Fruit fly (Drosophila melanogaster) whole organism, wandering third instar larva: ENCODE results near the gene CG42376.

ENCODE experiments used
- Abd-B ChIP-seq: fragments of >200 bp; optimal IDR thresholded peaks from 2 replicates; lab custom pipeline; 2017; ENCODE audit warnings: missing biosample characterization, missing genetic modification characterization
- CrebA ChIP-seq: fragments of 200-800 bp; sonication (Bioruptor generic); optimal IDR thresholded peaks from 2 replicates; lab custom pipeline; 2016; ENCODE audit warnings: missing biosample characterization, mild to moderate bottlenecking, missing genetic modification characterization, borderline replicate concordance
- Hr83 ChIP-seq: fragments of 200-300 bp; sonication (Bioruptor generic); optimal IDR thresholded peaks from 2 replicates; lab custom pipeline; 2016; ENCODE audit warnings: missing biosample characterization, mild to moderate bottlenecking, missing genetic modification characterization, moderate library complexity; ENCODE audit not compliant: poor library complexity, severe bottlenecking
- dl ChIP-seq, 2 experiments: fragments of 175-275, 200-275 bp in 1 of 2; fragments of 200-275 bp in 1 of 2; sonication (Bioruptor generic); optimal IDR thresholded peaks; lab custom pipeline; 2018; ENCODE audit warnings: mild to moderate bottlenecking in 2 of 2, missing biosample characterization in 2 of 2, missing genetic modification characterization in 2 of 2, moderate library complexity in 2 of 2; ENCODE audit not compliant: partially characterized antibody in 2 of 2, insufficient read depth in 1 of 2
- dmrt93B ChIP-seq: fragments of 200-800 bp; sonication (Bioruptor generic); optimal IDR thresholded peaks from 2 replicates; lab custom pipeline; 2018; ENCODE audit warnings: missing biosample characterization, mild to moderate bottlenecking, missing genetic modification characterization
- lola ChIP-seq: fragments of >200 bp; optimal IDR thresholded peaks from 2 replicates; lab custom pipeline; 2017; ENCODE audit warnings: missing biosample characterization, missing genetic modification characterization
- psq ChIP-seq: fragments of 200-800 bp; sonication (Bioruptor generic); optimal IDR thresholded peaks from 3 replicates; lab custom pipeline; 2017; ENCODE audit warnings: missing biosample characterization, mild to moderate bottlenecking, missing genetic modification characterization, moderate library complexity
- rgr ChIP-seq: fragments of 200-800 bp; sonication (Bioruptor generic); optimal IDR thresholded peaks from 3 replicates; lab custom pipeline; 2016; ENCODE audit warnings: missing biosample characterization, mild to moderate bottlenecking, missing genetic modification characterization
- usp ChIP-seq: fragments of >200 bp; optimal IDR thresholded peaks from 2 replicates; lab custom pipeline; 2017; ENCODE audit warnings: missing biosample characterization, missing genetic modification characterization

- TF ChIP-seq Hr83 (GFP tag; lab: Kevin White, UChicago) (no peak), psq (GFP tag; lab: Kevin White, UChicago) (no peak), lola (GFP tag; lab: Kevin White, UChicago) (no peak), Abd-B (no peak), usp (no peak), dl (GFP tag; optimal IDR thresholded peaks at IDR 0.05; lab: Kevin White, UChicago; ENCODE audit: insufficient read depth in 1 of 2, partially characterized antibody in 2 of 2) (no peak), CrebA (GFP tag; lab: Kevin White, UChicago) (no peak), dmrt93B (GFP tag; lab: Kevin White, UChicago) (no peak), rgr (GFP tag; lab: Kevin White, UChicago) (no peak)
Observed at dm6 chrX:265692-266091, 11.0 kb downstream of the CG42376 start.
